Worm (Caenorhabditis elegans) whole organism, late embryonic: ENCODE results near the gene Y43F8C.23.

ENCODE experiments used
- C08G9.2 ChIP-seq: sonication (generic microtip); optimal IDR thresholded peaks from 2 replicates; lab custom pipeline; 2016; ENCODE audit warnings: mild to moderate bottlenecking, missing genetic modification characterization, moderate library complexity, missing compliant biosample characterization
- elt-2 ChIP-seq: sonication (generic microtip); optimal IDR thresholded peaks from 2 replicates; lab custom pipeline; 2016; ENCODE audit warnings: missing genetic modification reagents, missing genetic modification characterization, missing compliant biosample characterization
- nhr-11 ChIP-seq: fragments of 150-350 bp; optimal IDR thresholded peaks from 2 replicates; lab custom pipeline; 2014; ENCODE audit warnings: missing biosample characterization, missing genetic modification characterization
- pqm-1 ChIP-seq: sonication (generic microtip); optimal IDR thresholded peaks from 2 replicates; lab custom pipeline; 2016; ENCODE audit warnings: missing genetic modification characterization, missing compliant biosample characterization

DNA sequence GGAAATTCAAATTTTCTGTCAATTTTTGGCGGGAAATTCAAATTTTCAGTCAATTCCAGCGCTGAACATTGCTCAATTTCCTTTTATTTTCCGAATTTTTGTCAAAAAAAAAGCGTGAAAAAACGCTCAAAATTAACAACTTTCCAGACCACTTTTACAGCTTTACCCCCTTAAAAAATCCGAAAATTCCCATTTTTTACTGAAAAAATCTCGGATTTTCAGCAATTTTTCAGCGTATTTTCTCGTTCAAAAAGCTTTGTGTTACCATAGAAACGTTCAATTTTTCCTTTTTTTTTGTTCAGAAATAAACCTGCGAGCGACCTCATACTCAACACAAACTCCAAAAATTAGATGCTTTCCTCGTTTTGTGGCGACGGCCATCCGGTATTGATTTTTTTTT lies 37.0 kb downstream of the Y43F8C.23 start, which contains the start of gene mrp-7:
- no peak for TF ChIP-seq elt-2
- TF ChIP-seq pqm-1 = no peak
- no peak for TF ChIP-seq nhr-11 (tag; lab: Kevin White, UChicago)
- TF ChIP-seq C08G9.2 (tag; lab: Kevin White, UChicago) = no peak
